In the genomic region with DNA sequence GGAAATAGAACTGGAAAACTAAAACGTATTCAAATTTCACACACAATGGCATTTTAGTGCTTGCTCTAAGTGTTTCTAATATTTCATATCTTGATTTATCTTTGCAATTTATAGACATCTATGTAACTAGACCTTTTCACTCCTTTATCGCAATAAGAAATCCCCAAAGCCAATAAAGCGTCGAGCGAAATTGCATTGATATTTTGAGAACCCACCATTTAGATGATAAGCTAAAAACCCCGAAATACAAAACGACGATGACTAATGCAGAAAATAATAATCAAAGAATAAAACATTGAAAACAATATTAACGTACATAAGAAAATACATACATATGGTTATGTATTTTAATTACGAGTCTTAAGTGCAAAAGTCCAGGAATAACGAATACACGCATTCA, we compare ENCODE assay signal across 2 fruit fly cellular contexts.
TF ChIP-seq lines count a peak whose summit lies in the region.

No protein-coding gene starts in this region.

TF ChIP-seq in whole organism, adult, 20 proteins besides CTCF, POLR2A, EP300 and RAD21:
- TF ChIP-seq CG12768 (GFP tag; optimal IDR thresholded peaks at IDR 0.05; lab: Kevin White, UChicago) (no peak), CG33017 (tag; optimal IDR thresholded peaks at IDR 0.05; lab: Kevin White, UChicago) (no peak), kay (GFP tag; lab: Kevin White, UChicago; ENCODE audit: borderline replicate concordance) (peak; percentile 39), CG11617 (GFP tag; optimal IDR thresholded peaks at IDR 0.05; lab: Kevin White, UChicago) (no peak), CG14711 (tag; optimal IDR thresholded peaks at IDR 0.05; lab: Kevin White, UChicago) (no peak), CG1620 (GFP tag; optimal IDR thresholded peaks at IDR 0.05; lab: Kevin White, UChicago) (no peak)
TF ChIP-seq in whole organism, adult: peak in this region for 1.

TF ChIP-seq in whole organism, wandering third instar larva, 38 proteins besides CTCF, POLR2A, EP300 and RAD21:
- TF ChIP-seq Rel (GFP tag; optimal IDR thresholded peaks at IDR 0.05; lab: Kevin White, UChicago): no peak
- peak; percentile 91 for TF ChIP-seq Rel (tag; optimal IDR thresholded peaks at IDR 0.05; lab: Kevin White, UChicago)
- TF ChIP-seq Mio (GFP tag; optimal IDR thresholded peaks at IDR 0.05; lab: Kevin White, UChicago): no peak
- TF ChIP-seq foxo (GFP tag; optimal IDR thresholded peaks at IDR 0.05; lab: Kevin White, UChicago): no peak
TF ChIP-seq in whole organism, wandering third instar larva: peak in this region for 1.
